Fruit fly (Drosophila melanogaster) whole organism, pupa: ENCODE data around the gene CG11470.

ENCODE experiments used
- CG12605 ChIP-seq: fragments of 200-800 bp; sonication (Bioruptor generic); IDR thresholded peaks from 2 replicates; pipeline ENCODE4 v1.3.6; 2022; ENCODE audit warnings: missing biosample characterization, missing genetic modification characterization
- CG13204 ChIP-seq: fragments of 200-800 bp; sonication (Bioruptor generic); optimal IDR thresholded peaks from 2 replicates; lab custom pipeline; 2018; ENCODE audit warnings: missing biosample characterization, mild to moderate bottlenecking, missing genetic modification characterization, moderate library complexity
- CG34367 ChIP-seq: fragments of 200-800 bp; sonication (Bioruptor generic); optimal IDR thresholded peaks from 2 replicates; lab custom pipeline; 2018; ENCODE audit warnings: missing biosample characterization, mild to moderate bottlenecking, missing genetic modification characterization
- CG8301 ChIP-seq: fragments of 200-800 bp; sonication (Bioruptor generic); optimal IDR thresholded peaks from 2 replicates; lab custom pipeline; 2018; ENCODE audit warnings: missing biosample characterization, mild to moderate bottlenecking, missing genetic modification characterization
- EcR ChIP-seq: fragments of 200-800 bp; sonication (Bioruptor generic); optimal IDR thresholded peaks from 3 replicates; lab custom pipeline; 2019; ENCODE audit warnings: missing biosample characterization, missing genetic modification characterization, mild to moderate bottlenecking, moderate library complexity, missing genetic modification reagents
- gl ChIP-seq: fragments of 200-800 bp; sonication (Bioruptor generic); optimal IDR thresholded peaks from 2 replicates; lab custom pipeline; 2018; ENCODE audit warnings: missing biosample characterization, mild to moderate bottlenecking, missing genetic modification characterization
- rn ChIP-seq: fragments of 200-800 bp; sonication (Bioruptor generic); IDR thresholded peaks from 2 replicates; pipeline ENCODE4 v1.3.6; 2022; ENCODE audit warnings: missing biosample characterization, missing genetic modification characterization

- no peak for TF ChIP-seq EcR (GFP tag; lab: Kevin White, UChicago)
- no peak for TF ChIP-seq CG34367 (tag; lab: Kevin White, UChicago)
- no peak for TF ChIP-seq rn (GFP tag; lab: Robert Waterston, UW)
- no peak for TF ChIP-seq gl (tag; lab: Kevin White, UChicago)
- no peak for TF ChIP-seq CG13204 (GFP tag; lab: Kevin White, UChicago)
- no peak for TF ChIP-seq CG12605 (GFP tag; lab: Robert Waterston, UW)
- TF ChIP-seq CG8301 (tag; lab: Kevin White, UChicago), result no peak
Measured at dm6 chr3R:29590806-29591205, 1.2 kb upstream of the CG11470 start, which contains the start of gene CG31041.
